Worm (Caenorhabditis elegans) whole organism, L1 larva: ENCODE measurements around the gene egl-21.
A peak's percentile ranks its signal among the peaks of the same experiment; 100 is the strongest.

ENCODE experiments used
- Y116A8C.19 ChIP-seq: sonication (generic microtip); optimal IDR thresholded peaks from 2 replicates; lab custom pipeline; 2016; ENCODE audit warnings: missing compliant biosample characterization, missing genetic modification characterization, borderline replicate concordance
- aha-1 ChIP-seq: fragments of 150-350 bp; optimal IDR thresholded peaks from 2 replicates; lab custom pipeline; 2014; ENCODE audit warnings: missing biosample characterization, missing genetic modification characterization
- ceh-63 ChIP-seq: fragments of 200-800 bp; sonication (Bioruptor generic); optimal IDR thresholded peaks from 2 replicates; lab custom pipeline; 2018; ENCODE audit warnings: mild to moderate bottlenecking, missing genetic modification characterization, missing compliant biosample characterization
- ceh-8 ChIP-seq: fragments of 200-800 bp; sonication (Bioruptor generic); optimal IDR thresholded peaks from 2 replicates; lab custom pipeline; 2018; ENCODE audit warnings: mild to moderate bottlenecking, missing genetic modification characterization, moderate library complexity, missing compliant biosample characterization
- ceh-82 ChIP-seq, 3 experiments: fragments of 150-350 bp in 1 of 3; sonication (generic microtip) in 2 of 3; optimal IDR thresholded peaks; 2 replicates each; lab custom pipeline; 2014 to 2017; ENCODE audit warnings: missing biosample characterization in 3 of 3, missing genetic modification characterization in 3 of 3
- ceh-90 ChIP-seq: sonication (generic microtip); optimal IDR thresholded peaks from 2 replicates; lab custom pipeline; 2016; ENCODE audit warnings: missing genetic modification characterization, missing compliant biosample characterization
- ces-1 ChIP-seq: fragments of 150-350 bp; optimal IDR thresholded peaks from 2 replicates; lab custom pipeline; 2014; ENCODE audit warnings: missing biosample characterization, missing genetic modification reagents, missing genetic modification characterization
- dpl-1 ChIP-seq, 3 experiments: fragments of 150-350 bp in 2 of 3; sonication (generic microtip) in 1 of 3; optimal IDR thresholded peaks; 2 replicates each; lab custom pipeline; 2014 to 2017; ENCODE audit warnings: missing biosample characterization in 3 of 3, missing genetic modification characterization in 3 of 3, missing genetic modification reagents in 3 of 3
- dsc-1 ChIP-seq: sonication (generic microtip); optimal IDR thresholded peaks from 2 replicates; lab custom pipeline; 2016; ENCODE audit warnings: mild to moderate bottlenecking, missing genetic modification characterization, missing compliant biosample characterization
- efl-1 ChIP-seq, 4 experiments: fragments of 150-350 bp; optimal IDR thresholded peaks in 3 of 4; peaks in 1 of 4; 1 replicate in 1 of 4; 2 replicates in 3 of 4; lab custom pipeline; 2014; ENCODE audit warnings: missing biosample characterization in 2 of 4, missing genetic modification characterization in 2 of 4, missing genetic modification reagents in 2 of 4
- efl-3 ChIP-seq: fragments of 200-800 bp; sonication (Bioruptor generic); optimal IDR thresholded peaks from 2 replicates; lab custom pipeline; 2018; ENCODE audit warnings: mild to moderate bottlenecking, missing genetic modification characterization, missing compliant biosample characterization
- egl-13 ChIP-seq: sonication (generic microtip); optimal IDR thresholded peaks from 2 replicates; lab custom pipeline; 2016; ENCODE audit warnings: missing genotype, missing genetic modification reagents, missing genetic modification characterization, missing compliant biosample characterization
- egl-27 ChIP-seq, 2 experiments: fragments of 150-350 bp in 1 of 2; sonication (generic microtip); optimal IDR thresholded peaks; 3 replicates each; lab custom pipeline; 2017 to 2018; ENCODE audit warnings: missing biosample characterization in 2 of 2, missing genetic modification characterization in 2 of 2, missing genetic modification reagents in 2 of 2
- elt-2 ChIP-seq: sonication (generic microtip); optimal IDR thresholded peaks from 2 replicates; lab custom pipeline; 2016; ENCODE audit warnings: missing genetic modification characterization, mild to moderate bottlenecking, inconsistent platforms, missing compliant biosample characterization, missing genetic modification reagents
- ets-5 ChIP-seq: fragments of 200-800 bp; sonication (Bioruptor generic); IDR thresholded peaks from 2 replicates; pipeline ENCODE4 v1.3.6; 2022; ENCODE audit warnings: missing genetic modification characterization, missing compliant biosample characterization
- fos-1 ChIP-seq: fragments of 150-350 bp; optimal IDR thresholded peaks from 2 replicates; lab custom pipeline; 2014; ENCODE audit warnings: missing biosample characterization, missing genetic modification characterization
- grh-1 ChIP-seq: fragments of 200-800 bp; sonication (Bioruptor generic); IDR thresholded peaks from 2 replicates; pipeline ENCODE4 v1.3.6; 2022; ENCODE audit warnings: missing genetic modification reagents, missing genetic modification characterization, missing compliant biosample characterization
- hlh-17 ChIP-seq: fragments of 200-800 bp; sonication (Bioruptor generic); optimal IDR thresholded peaks from 2 replicates; lab custom pipeline; 2018; ENCODE audit warnings: missing genetic modification characterization, mild to moderate bottlenecking, missing compliant biosample characterization, moderate library complexity, borderline replicate concordance
- hlh-4 ChIP-seq: sonication (generic microtip); optimal IDR thresholded peaks from 2 replicates; lab custom pipeline; 2016; ENCODE audit warnings: mild to moderate bottlenecking, missing genetic modification characterization, missing compliant biosample characterization
- hpl-2 ChIP-seq: fragments of 150-350 bp; optimal IDR thresholded peaks from 2 replicates; lab custom pipeline; 2014; ENCODE audit warnings: missing biosample characterization, missing genetic modification reagents, missing genetic modification characterization
- irx-1 ChIP-seq: sonication (generic microtip); optimal IDR thresholded peaks from 2 replicates; lab custom pipeline; 2016; ENCODE audit warnings: missing genetic modification characterization, missing compliant biosample characterization
- isw-1 ChIP-seq: fragments of 200-800 bp; sonication (Bioruptor generic); IDR thresholded peaks from 2 replicates; pipeline ENCODE4 v1.3.6; 2022; ENCODE audit warnings: missing genetic modification characterization, missing compliant biosample characterization
- jun-1 ChIP-seq: fragments of 150-350 bp; optimal IDR thresholded peaks from 2 replicates; lab custom pipeline; 2014; ENCODE audit warnings: missing biosample characterization, missing genetic modification reagents, missing genetic modification characterization
- lin-13 ChIP-seq: fragments of 150-350 bp; optimal IDR thresholded peaks from 2 replicates; lab custom pipeline; 2014; ENCODE audit warnings: missing biosample characterization, missing genetic modification reagents, missing genetic modification characterization
- lin-15B ChIP-seq: fragments of 150-350 bp; sonication (generic microtip); optimal IDR thresholded peaks from 3 replicates; lab custom pipeline; 2014; ENCODE audit warnings: missing biosample characterization, missing genetic modification characterization
- lir-3 ChIP-seq: sonication (generic microtip); optimal IDR thresholded peaks from 2 replicates; lab custom pipeline; 2016; ENCODE audit warnings: mild to moderate bottlenecking, missing genetic modification characterization, moderate library complexity, missing compliant biosample characterization; ENCODE audit not compliant: poor library complexity
- lsy-2 ChIP-seq, 2 experiments: fragments of 150-350 bp; optimal IDR thresholded peaks; 2 replicates each; lab custom pipeline; 2014; ENCODE audit warnings: missing biosample characterization in 2 of 2, missing genetic modification characterization in 2 of 2
- mep-1 ChIP-seq: fragments of 150-350 bp; optimal IDR thresholded peaks from 2 replicates; lab custom pipeline; 2014; ENCODE audit warnings: missing biosample characterization, missing genetic modification characterization
- nhr-12 ChIP-seq: sonication (generic microtip); optimal IDR thresholded peaks from 2 replicates; lab custom pipeline; 2017; ENCODE audit warnings: missing biosample characterization, missing genetic modification characterization
- nhr-19 ChIP-seq: fragments of 200-800 bp; sonication (Bioruptor generic); conservative IDR thresholded peaks from 2 replicates; pipeline ENCODE4 v1.3.6; 2022; ENCODE audit warnings: missing genetic modification characterization, missing compliant biosample characterization
- nhr-20 ChIP-seq: sonication (generic microtip); optimal IDR thresholded peaks from 2 replicates; lab custom pipeline; 2016; ENCODE audit warnings: mild to moderate bottlenecking, missing genetic modification characterization, missing compliant biosample characterization
- nhr-237 ChIP-seq: fragments of 150-350 bp; optimal IDR thresholded peaks from 2 replicates; lab custom pipeline; 2014; ENCODE audit warnings: missing biosample characterization, missing genetic modification characterization
- nhr-28 ChIP-seq: fragments of 150-350 bp; optimal IDR thresholded peaks from 2 replicates; lab custom pipeline; 2014; ENCODE audit warnings: missing biosample characterization, missing genetic modification characterization
- nhr-71 ChIP-seq: sonication (generic microtip); optimal IDR thresholded peaks from 2 replicates; lab custom pipeline; 2016; ENCODE audit warnings: mild to moderate bottlenecking, missing genetic modification characterization, moderate library complexity, missing compliant biosample characterization
- nhr-76 ChIP-seq: sonication (generic microtip); optimal IDR thresholded peaks from 2 replicates; lab custom pipeline; 2017; ENCODE audit warnings: missing biosample characterization, missing genetic modification characterization
- nhr-84 ChIP-seq: sonication (generic microtip); optimal IDR thresholded peaks from 2 replicates; lab custom pipeline; 2017; ENCODE audit warnings: missing biosample characterization, missing genetic modification characterization
- nhr-85 ChIP-seq: sonication (generic microtip); peaks from one replicate; lab custom pipeline; 2016; ENCODE audit warnings: missing genetic modification characterization, inconsistent platforms, missing compliant biosample characterization
- pax-3 ChIP-seq: fragments of 200-800 bp; sonication (Bioruptor generic); optimal IDR thresholded peaks from 2 replicates; lab custom pipeline; 2018; ENCODE audit warnings: mild to moderate bottlenecking, missing genetic modification characterization, moderate library complexity, missing compliant biosample characterization
- pqm-1 ChIP-seq: sonication (generic microtip); optimal IDR thresholded peaks from 3 replicates; lab custom pipeline; 2017; ENCODE audit warnings: missing biosample characterization, missing genetic modification characterization
- rnt-1 ChIP-seq: sonication (generic microtip); optimal IDR thresholded peaks from 2 replicates; lab custom pipeline; 2016; ENCODE audit warnings: mild to moderate bottlenecking, missing genetic modification characterization, moderate library complexity, missing compliant biosample characterization
- skn-1 ChIP-seq: fragments of 150-350 bp; optimal IDR thresholded peaks from 2 replicates; lab custom pipeline; 2014; ENCODE audit warnings: missing biosample characterization, missing genetic modification characterization
- snu-23 ChIP-seq: sonication (generic microtip); optimal IDR thresholded peaks from 2 replicates; lab custom pipeline; 2016; ENCODE audit warnings: missing genetic modification characterization, missing compliant biosample characterization
- sox-4 ChIP-seq: sonication (generic microtip); optimal IDR thresholded peaks from 2 replicates; lab custom pipeline; 2016; ENCODE audit warnings: missing genetic modification characterization, missing compliant biosample characterization
- sup-37 ChIP-seq: fragments of 200-800 bp; sonication (Bioruptor generic); optimal IDR thresholded peaks from 2 replicates; lab custom pipeline; 2018; ENCODE audit warnings: mild to moderate bottlenecking, missing genetic modification characterization, missing compliant biosample characterization
- swsn-7 ChIP-seq: sonication (generic microtip); optimal IDR thresholded peaks from 2 replicates; lab custom pipeline; 2016; ENCODE audit warnings: missing genetic modification characterization, missing compliant biosample characterization
- tlp-1 ChIP-seq: fragments of 150-350 bp; optimal IDR thresholded peaks from 2 replicates; lab custom pipeline; 2014; ENCODE audit warnings: missing biosample characterization, missing genetic modification characterization
- unc-130 ChIP-seq: fragments of 150-350 bp; optimal IDR thresholded peaks from 2 replicates; lab custom pipeline; 2017; ENCODE audit warnings: missing biosample characterization, missing genetic modification characterization, inconsistent platforms
- unc-30 ChIP-seq: sonication (generic microtip); optimal IDR thresholded peaks from 2 replicates; lab custom pipeline; 2017; ENCODE audit warnings: missing biosample characterization, missing genetic modification characterization
- unc-62 ChIP-seq: fragments of 150-350 bp; optimal IDR thresholded peaks from 2 replicates; lab custom pipeline; 2014; ENCODE audit warnings: missing biosample characterization, missing genetic modification reagents, missing genetic modification characterization
- unc-86 ChIP-seq: sonication (generic microtip); optimal IDR thresholded peaks from 2 replicates; lab custom pipeline; 2016; ENCODE audit warnings: missing genetic modification characterization, missing compliant biosample characterization
- vab-15 ChIP-seq: sonication (generic microtip); optimal IDR thresholded peaks from 2 replicates; lab custom pipeline; 2017; ENCODE audit warnings: missing genotype, mild to moderate bottlenecking, missing genetic modification characterization, missing compliant biosample characterization
- ztf-4 ChIP-seq: fragments of 150-350 bp; optimal IDR thresholded peaks from 2 replicates; lab custom pipeline; 2014; ENCODE audit warnings: missing biosample characterization, missing genetic modification characterization

egl-21 gene

ce11 chrIV:10499948-10500356 is 18.3 kb upstream of the egl-21 start (continued):
- peak; percentile 36 for TF ChIP-seq irx-1 (tag; lab: Kevin White, UChicago)
- no peak for TF ChIP-seq unc-30
- TF ChIP-seq sup-37 (GFP tag; lab: Kevin White, UChicago): no peak
- TF ChIP-seq nhr-76 (tag; lab: Kevin White, UChicago): no peak
- peak; percentile 40 for TF ChIP-seq pax-3
- TF ChIP-seq snu-23 (GFP tag; lab: Kevin White, UChicago): peak; percentile 55
- TF ChIP-seq nhr-12 (tag; lab: Kevin White, UChicago): no peak
- no peak for TF ChIP-seq hpl-2
- TF ChIP-seq lin-15B (tag; lab: Kevin White, UChicago): peak; percentile 4
- no peak for TF ChIP-seq unc-130 (tag; lab: Kevin White, UChicago)
- no peak for TF ChIP-seq ces-1 (GFP tag; lab: Kevin White, UChicago)
- no peak for TF ChIP-seq hlh-17 (GFP tag; lab: Kevin White, UChicago)
- TF ChIP-seq Y116A8C.19 (tag; lab: Kevin White, UChicago): no peak
- peak; percentile 67 for TF ChIP-seq swsn-7 (tag; lab: Kevin White, UChicago)
- no peak for TF ChIP-seq nhr-85 (tag; lab: Kevin White, UChicago)
- TF ChIP-seq efl-1 (optimal IDR thresholded peaks at IDR 0.05; lab: Kevin White, UChicago): peak; percentile 8 to 40
- no peak for TF ChIP-seq efl-1 (GFP tag; optimal IDR thresholded peaks at IDR 0.05 in 1 of 2; lab: Kevin White, UChicago)
- peak; percentile 76 for TF ChIP-seq nhr-71 (tag; lab: Kevin White, UChicago)
- TF ChIP-seq unc-86 (tag; lab: Kevin White, UChicago): peak; percentile 78
- TF ChIP-seq nhr-19 (GFP tag; lab: Robert Waterston, UW): peak; percentile 6; the same call in 1 of the 2 replicates
- no peak for TF ChIP-seq tlp-1 (tag; lab: Kevin White, UChicago)
- no peak for TF ChIP-seq lin-13
- TF ChIP-seq grh-1 (GFP tag; lab: Robert Waterston, UW): no peak
- TF ChIP-seq ceh-63 (GFP tag; lab: Kevin White, UChicago): no peak
- TF ChIP-seq elt-2 (tag; lab: Kevin White, UChicago): no peak
- TF ChIP-seq jun-1 (tag; lab: Kevin White, UChicago): peak; percentile 24
- no peak for TF ChIP-seq dpl-1 (GFP tag; optimal IDR thresholded peaks at IDR 0.05; lab: Kevin White, UChicago)
- peak; percentile 24 to 74 for TF ChIP-seq lsy-2 (tag; optimal IDR thresholded peaks at IDR 0.05; lab: Kevin White, UChicago)
- TF ChIP-seq egl-27 (tag; optimal IDR thresholded peaks at IDR 0.05; lab: Kevin White, UChicago): peak in 1 of 2 experiments; percentile 10
- no peak for TF ChIP-seq nhr-84 (tag; lab: Kevin White, UChicago)
- TF ChIP-seq ceh-8: no peak
- TF ChIP-seq efl-3 (GFP tag; lab: Kevin White, UChicago): no peak
- TF ChIP-seq dsc-1 (tag; lab: Kevin White, UChicago): peak; percentile 75
- peak; percentile 9 for TF ChIP-seq skn-1 (tag; lab: Kevin White, UChicago)
- peak; percentile 72 for TF ChIP-seq egl-13 (tag; lab: Kevin White, UChicago)
- TF ChIP-seq ceh-90: no peak
- TF ChIP-seq ceh-82 (tag; optimal IDR thresholded peaks at IDR 0.05; lab: Kevin White, UChicago): peak; percentile 41 to 83 (median 44)
- no peak for TF ChIP-seq hlh-4 (tag; lab: Kevin White, UChicago)
- TF ChIP-seq ztf-4 (tag; lab: Kevin White, UChicago): peak; percentile 41
- no peak for TF ChIP-seq pqm-1 (tag; lab: Kevin White, UChicago)
- no peak for TF ChIP-seq vab-15 (tag; lab: Kevin White, UChicago)
- no peak for TF ChIP-seq unc-62 (GFP tag; lab: Kevin White, UChicago)
- peak; percentile 37 for TF ChIP-seq nhr-20 (tag; lab: Kevin White, UChicago)
- peak; percentile 34 for TF ChIP-seq sox-4
- peak; percentile 9 for TF ChIP-seq nhr-237
- TF ChIP-seq fos-1 (tag; lab: Kevin White, UChicago): peak; percentile 68
- peak; percentile 53 for TF ChIP-seq isw-1 (GFP tag; lab: Robert Waterston, UW)
- peak; percentile 9 for TF ChIP-seq rnt-1 (tag; lab: Kevin White, UChicago)
- no peak for TF ChIP-seq nhr-28 (tag; lab: Kevin White, UChicago)
- no peak for TF ChIP-seq lir-3 (tag; lab: Kevin White, UChicago)
- no peak for TF ChIP-seq ets-5 (GFP tag; lab: Robert Waterston, UW)
- TF ChIP-seq mep-1 (tag; lab: Kevin White, UChicago): peak; percentile 19
- no peak for TF ChIP-seq aha-1
